Fruit fly (Drosophila melanogaster) Kc167 (cell line): Measurements from ENCODE around the gene CG12105.

ENCODE experiments used
- h ChIP-seq: fragments of >200 bp; optimal IDR thresholded peaks from 3 replicates; lab custom pipeline; 2018; ENCODE audit warnings: missing external identifiers
- psq ChIP-seq: fragments of >200 bp; optimal IDR thresholded peaks from 2 replicates; lab custom pipeline; 2017; ENCODE audit warnings: missing external identifiers

DNA sequence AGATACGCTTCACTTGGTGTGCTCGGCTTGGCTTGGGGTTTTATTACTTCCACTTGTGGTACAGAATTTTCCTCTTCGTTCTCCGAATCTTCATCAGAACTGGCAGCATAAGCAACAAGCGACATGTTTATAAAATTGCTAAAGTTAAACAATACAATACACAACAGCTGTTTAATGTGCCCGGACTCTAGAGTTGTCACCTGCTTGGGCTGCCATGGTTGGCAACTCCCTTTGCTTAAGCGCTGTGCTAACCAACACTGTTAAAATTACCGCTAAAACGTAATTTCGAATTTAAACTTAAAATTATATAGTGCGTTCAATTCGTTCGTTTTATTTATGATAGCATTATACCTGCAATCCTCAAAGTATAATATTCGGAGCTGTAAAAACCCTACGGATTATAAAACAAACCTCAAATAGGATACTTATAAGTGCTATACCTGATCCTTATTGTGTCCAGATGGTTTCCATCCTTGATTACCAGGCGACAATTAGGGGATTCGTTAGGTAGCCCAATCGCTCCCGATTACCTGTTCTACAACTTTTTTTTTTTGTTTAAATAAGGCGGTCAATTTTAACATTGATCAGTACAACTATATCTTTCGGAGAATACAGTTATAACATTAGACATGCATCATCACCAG is 31.8 kb upstream of the CG12105 start, which contains the start of the genes CG17249 and Bro:
- TF ChIP-seq psq (lab: Kevin White, UChicago) (no peak), h (lab: Kevin White, UChicago) (no peak)
